Comparison of ENCODE assay signal across 2 fruit fly cellular contexts in the genomic region with DNA sequence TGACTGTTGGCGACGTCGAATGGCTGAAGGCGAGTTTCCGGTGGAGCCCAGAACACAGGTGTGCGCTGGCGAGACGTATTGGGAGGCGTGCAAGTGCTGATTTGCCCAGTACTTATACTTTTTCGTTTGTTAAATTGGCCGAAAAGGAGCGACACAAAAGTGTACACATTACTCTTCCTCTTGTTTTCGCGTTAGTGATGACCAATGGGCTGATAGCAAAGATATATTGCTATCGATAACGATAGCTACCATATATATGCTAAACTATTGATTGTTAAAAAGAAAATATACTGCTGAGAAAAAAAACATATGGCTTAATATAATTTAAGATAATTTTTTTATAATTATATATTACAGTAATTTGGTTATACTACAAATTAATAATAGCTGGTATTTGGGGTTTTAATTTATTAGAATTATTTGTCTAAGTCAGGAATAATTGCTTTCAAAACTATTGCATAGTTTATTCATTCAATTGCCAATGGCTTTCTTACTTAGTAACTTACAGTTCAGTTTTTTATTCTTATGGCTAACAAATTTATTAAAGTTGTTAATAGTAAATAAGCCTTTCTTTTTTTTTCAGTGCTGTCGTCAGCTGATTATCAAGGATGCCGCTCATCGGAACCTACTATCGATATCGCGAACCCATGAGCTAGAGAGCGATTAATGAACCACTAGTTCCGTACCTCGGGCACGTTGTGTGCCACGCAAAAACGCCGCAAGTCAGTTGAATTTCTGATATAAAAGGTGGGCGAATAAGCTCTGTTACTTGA.
TF ChIP-seq lines count a peak whose summit lies in the region.

A gene (minus strand): TSS at position 202 of the 773 bp plus-strand sequence.
A gene (plus strand): TSS at position 672 of the 773 bp plus-strand sequence.

TF ChIP-seq in whole organism, embryonic, 481 proteins besides CTCF, POLR2A, EP300 and RAD21 (continued from another document and continues in another):
- peak; percentile 71 for TF ChIP-seq HmgD (GFP tag; optimal IDR thresholded peaks at IDR 0.05; lab: Kevin White, UChicago)
- no peak for TF ChIP-seq CG17568 (GFP tag; optimal IDR thresholded peaks at IDR 0.05; lab: Kevin White, UChicago)
- TF ChIP-seq Gsc (GFP tag; IDR thresholded peaks at IDR 0.05; lab: Robert Waterston, UW), result peak; percentile 54
- peak; percentile 92 for TF ChIP-seq Rfx (GFP tag; IDR thresholded peaks at IDR 0.05; lab: Robert Waterston, UW)
- TF ChIP-seq sens (GFP tag; lab: Kevin White, UChicago), result peak; percentile 98
- peak; percentile 81; the same call in 1 of the 2 replicates for TF ChIP-seq sim (GFP tag; IDR thresholded peaks at IDR 0.05; lab: Robert Waterston, UW)
- peak; percentile 93 for TF ChIP-seq CG32532 (GFP tag; IDR thresholded peaks at IDR 0.05; lab: Robert Waterston, UW)
- peak; percentile 91 for TF ChIP-seq CG18764 (GFP tag; optimal IDR thresholded peaks at IDR 0.05; lab: Kevin White, UChicago)
- peak; percentile 96 for TF ChIP-seq CG14710 (tag; optimal IDR thresholded peaks at IDR 0.05; lab: Kevin White, UChicago)
- TF ChIP-seq CG4707 (GFP tag; optimal IDR thresholded peaks at IDR 0.05; lab: Kevin White, UChicago), result peak; percentile 23
- TF ChIP-seq Hmx (GFP tag; optimal IDR thresholded peaks at IDR 0.05; lab: Kevin White, UChicago), result peak; percentile 71
- TF ChIP-seq CG2889 (GFP tag; IDR thresholded peaks at IDR 0.05; lab: Robert Waterston, UW), result peak; percentile 86
- peak; percentile 64 for TF ChIP-seq CG14860 (GFP tag; IDR thresholded peaks at IDR 0.05; lab: Robert Waterston, UW; ENCODE audit: partially characterized antibody)
- peak; percentile 88 for TF ChIP-seq CG6272 (GFP tag; IDR thresholded peaks at IDR 0.05; lab: Robert Waterston, UW)
- peak; percentile 94 for TF ChIP-seq CG7839 (tag; optimal IDR thresholded peaks at IDR 0.05; lab: Kevin White, UChicago)
- TF ChIP-seq lov (optimal IDR thresholded peaks at IDR 0.05; lab: Kevin White, UChicago), result no peak
- TF ChIP-seq lov (GFP tag; IDR thresholded peaks at IDR 0.05; lab: Robert Waterston, UW), result peak; percentile 67; the same call in 2 of the 3 replicates
- no peak for TF ChIP-seq D (optimal IDR thresholded peaks at IDR 0.05; lab: Kevin White, UChicago)
- no peak for TF ChIP-seq D (GFP tag; optimal IDR thresholded peaks at IDR 0.05; lab: Kevin White, UChicago)
- peak; percentile 91 for TF ChIP-seq CG18619 (GFP tag; optimal IDR thresholded peaks at IDR 0.05; lab: Kevin White, UChicago)
- peak; percentile 75 for TF ChIP-seq CG11696 (GFP tag; IDR thresholded peaks at IDR 0.05; lab: Robert Waterston, UW)
- peak; percentile 57 for TF ChIP-seq Jarid2 (GFP tag; optimal IDR thresholded peaks at IDR 0.05; lab: Kevin White, UChicago)
- TF ChIP-seq gce (GFP tag; IDR thresholded peaks at IDR 0.05; lab: Robert Waterston, UW), result peak; percentile 82
- TF ChIP-seq Dp (GFP tag; optimal IDR thresholded peaks at IDR 0.05; lab: Kevin White, UChicago), result peak; percentile 29
- TF ChIP-seq zfh2 (GFP tag; optimal IDR thresholded peaks at IDR 0.05; lab: Kevin White, UChicago), result peak; percentile 80
- TF ChIP-seq CG1792 (GFP tag; optimal IDR thresholded peaks at IDR 0.05; lab: Kevin White, UChicago), result peak; percentile 76
- peak in 1 of 2 experiments; percentile 50 for TF ChIP-seq tll (GFP tag; optimal IDR thresholded peaks at IDR 0.05; lab: Kevin White, UChicago)
- no peak for TF ChIP-seq CG3281 (GFP tag; optimal IDR thresholded peaks at IDR 0.05; lab: Kevin White, UChicago)
- TF ChIP-seq CG7556 (GFP tag; optimal IDR thresholded peaks at IDR 0.05; lab: Kevin White, UChicago), result peak; percentile 93
- peak; percentile 95 for TF ChIP-seq slbo (GFP tag; IDR thresholded peaks at IDR 0.05; lab: Robert Waterston, UW)
- TF ChIP-seq Fer3 (tag; optimal IDR thresholded peaks at IDR 0.05; lab: Kevin White, UChicago), result peak; percentile 91
- TF ChIP-seq cas (GFP tag; IDR thresholded peaks at IDR 0.05; lab: Robert Waterston, UW), result peak; percentile 68; the same call in 1 of the 2 replicates
- peak; percentile 85 for TF ChIP-seq CG3407 (GFP tag; optimal IDR thresholded peaks at IDR 0.05; lab: Kevin White, UChicago)
- peak; percentile 91 for TF ChIP-seq CG11695 (GFP tag; IDR thresholded peaks at IDR 0.05; lab: Robert Waterston, UW)
- TF ChIP-seq kay (GFP tag; optimal IDR thresholded peaks at IDR 0.05; lab: Kevin White, UChicago), result peak; percentile 89
- TF ChIP-seq CG15073 (GFP tag; optimal IDR thresholded peaks at IDR 0.05; lab: Kevin White, UChicago), result peak; percentile 56
- TF ChIP-seq CG7963 (GFP tag; IDR thresholded peaks at IDR 0.05; lab: Robert Waterston, UW; ENCODE audit: partially characterized antibody), result 0 out of 3 replicates have a peak, but pooled peaks have one; percentile 43
- TF ChIP-seq CG34422 (GFP tag; IDR thresholded peaks at IDR 0.05; lab: Robert Waterston, UW), result peak; percentile 92
- peak; percentile 91 for TF ChIP-seq CG11456 (GFP tag; IDR thresholded peaks at IDR 0.05; lab: Robert Waterston, UW)
- TF ChIP-seq run (tag; optimal IDR thresholded peaks at IDR 0.05; lab: Kevin White, UChicago), result peak; percentile 78
- peak; percentile 95 for TF ChIP-seq CG18262 (tag; optimal IDR thresholded peaks at IDR 0.05; lab: Kevin White, UChicago)
- no peak for TF ChIP-seq da (GFP tag; optimal IDR thresholded peaks at IDR 0.05; lab: Kevin White, UChicago)
- TF ChIP-seq dm (GFP tag; optimal IDR thresholded peaks at IDR 0.05; lab: Kevin White, UChicago), result peak; percentile 91
- TF ChIP-seq D19A (tag; optimal IDR thresholded peaks at IDR 0.05; lab: Kevin White, UChicago), result peak; percentile 88
- TF ChIP-seq CG31388 (GFP tag; optimal IDR thresholded peaks at IDR 0.05; lab: Kevin White, UChicago), result peak; percentile 83
- peak; percentile 92 for TF ChIP-seq bcd (GFP tag; optimal IDR thresholded peaks at IDR 0.05; lab: Kevin White, UChicago)
- peak; percentile 62; the same call in 2 of the 3 replicates for TF ChIP-seq hb (GFP tag; IDR thresholded peaks at IDR 0.05; lab: Robert Waterston, UW; ENCODE audit: partially characterized antibody)
- TF ChIP-seq emc (GFP tag; optimal IDR thresholded peaks at IDR 0.05; lab: Kevin White, UChicago), result peak; percentile 49
- peak; percentile 80 for TF ChIP-seq ATbp (GFP tag; optimal IDR thresholded peaks at IDR 0.05; lab: Kevin White, UChicago)
- TF ChIP-seq Spps (tag; optimal IDR thresholded peaks at IDR 0.05; lab: Kevin White, UChicago), result peak; percentile 90
- peak; percentile 95 for TF ChIP-seq CG13775 (GFP tag; optimal IDR thresholded peaks at IDR 0.05; lab: Kevin White, UChicago)
- TF ChIP-seq Hr51 (GFP tag; optimal IDR thresholded peaks at IDR 0.05; lab: Kevin White, UChicago), result peak; percentile 76 to 95
- peak; percentile 75 for TF ChIP-seq Sry-δ (GFP tag; optimal IDR thresholded peaks at IDR 0.05; lab: Kevin White, UChicago)
- TF ChIP-seq ato (GFP tag; IDR thresholded peaks at IDR 0.05; lab: Robert Waterston, UW; ENCODE audit: partially characterized antibody), result peak; percentile 78
- peak; percentile 84 for TF ChIP-seq CG43689 (GFP tag; IDR thresholded peaks at IDR 0.05; lab: Robert Waterston, UW)
- TF ChIP-seq Lim3 (GFP tag; IDR thresholded peaks at IDR 0.05; lab: Robert Waterston, UW), result peak; percentile 63; the same call in 1 of the 2 replicates
- TF ChIP-seq CG15696 (tag; optimal IDR thresholded peaks at IDR 0.05; lab: Kevin White, UChicago), result peak; percentile 89
- peak; percentile 94 for TF ChIP-seq Abd-B (GFP tag; optimal IDR thresholded peaks at IDR 0.05; lab: Kevin White, UChicago)
- TF ChIP-seq CG17328 (GFP tag; IDR thresholded peaks at IDR 0.05; lab: Robert Waterston, UW), result peak; percentile 89

TF ChIP-seq in whole organism, prepupa, 60 proteins besides CTCF, POLR2A, EP300 and RAD21 (continued from another document):
- TF ChIP-seq CG10631 (GFP tag; optimal IDR thresholded peaks at IDR 0.05; lab: Kevin White, UChicago) (peak; percentile 93), CG11762 (GFP tag; optimal IDR thresholded peaks at IDR 0.05; lab: Kevin White, UChicago; ENCODE audit: insufficient read depth) (peak; percentile 88), pdm3 (GFP tag; optimal IDR thresholded peaks at IDR 0.05; lab: Kevin White, UChicago) (peak; percentile 92), esn (GFP tag; optimal IDR thresholded peaks at IDR 0.05; lab: Kevin White, UChicago) (peak; percentile 92), Ets96B (tag; optimal IDR thresholded peaks at IDR 0.05; lab: Kevin White, UChicago) (peak; percentile 88), lz (GFP tag; optimal IDR thresholded peaks at IDR 0.05; lab: Kevin White, UChicago) (peak; percentile 82), OdsH (GFP tag; optimal IDR thresholded peaks at IDR 0.05; lab: Kevin White, UChicago) (peak; percentile 93), vri (GFP tag; optimal IDR thresholded peaks at IDR 0.05; lab: Kevin White, UChicago) (no peak), CG31627 (GFP tag; optimal IDR thresholded peaks at IDR 0.05; lab: Kevin White, UChicago) (peak; percentile 88), CG9139 (GFP tag; optimal IDR thresholded peaks at IDR 0.05; lab: Kevin White, UChicago) (peak; percentile 74), spab (GFP tag; optimal IDR thresholded peaks at IDR 0.05; lab: Kevin White, UChicago) (no peak)
